Worm (Caenorhabditis elegans) whole organism, L4 larva: ENCODE measurements around the gene ins-7.
A peak's percentile ranks its signal among the peaks of the same experiment; 100 is the strongest.

Experiments
- T20F7.1 ChIP-seq: fragments of 200-800 bp; sonication (Bioruptor generic); optimal IDR thresholded peaks from 2 replicates; lab custom pipeline; 2018; ENCODE audit warnings: mild to moderate bottlenecking, missing genetic modification characterization, missing compliant biosample characterization
- Y5F2A.4 ChIP-seq: fragments of 200-800 bp; sonication (Bioruptor generic); optimal IDR thresholded peaks from 2 replicates; lab custom pipeline; 2018; ENCODE audit warnings: mild to moderate bottlenecking, missing genetic modification characterization, missing compliant biosample characterization
- ZK337.2 ChIP-seq: fragments of 200-800 bp; sonication (Bioruptor generic); IDR thresholded peaks from 2 replicates; pipeline ENCODE4 v1.3.6; 2022; ENCODE audit warnings: missing genetic modification reagents, missing genetic modification characterization, missing compliant biosample characterization
- aha-1 ChIP-seq: fragments of 150-350 bp; peaks from one replicate; lab custom pipeline; 2014; ENCODE audit warnings: missing biosample characterization, missing genetic modification characterization
- ama-1 ChIP-seq: fragments of 150-350 bp; optimal IDR thresholded peaks from 2 replicates; lab custom pipeline; 2014; ENCODE audit warnings: inconsistent platforms, mixed read lengths
- ceh-62 ChIP-seq: sonication (generic microtip); optimal IDR thresholded peaks from 2 replicates; lab custom pipeline; 2017; ENCODE audit warnings: missing biosample characterization, missing genetic modification characterization
- cey-2 ChIP-seq: sonication (generic microtip); optimal IDR thresholded peaks from 3 replicates; lab custom pipeline; 2017; ENCODE audit warnings: missing genetic modification characterization, mild to moderate bottlenecking, missing compliant biosample characterization, antibody characterized with exemption, borderline replicate concordance; ENCODE audit not compliant: insufficient read depth
- ctbp-1 ChIP-seq: fragments of 200-800 bp; sonication (Bioruptor generic); IDR thresholded peaks from 2 replicates; pipeline ENCODE4 v1.3.6; 2022; ENCODE audit warnings: missing genetic modification reagents, missing genetic modification characterization, missing compliant biosample characterization
- daf-16 ChIP-seq, 3 experiments: sonication (generic microtip); optimal IDR thresholded peaks; 2 replicates each; lab custom pipeline; 2016 to 2017; ENCODE audit warnings: missing genetic modification characterization in 3 of 3, missing genetic modification reagents in 3 of 3, mild to moderate bottlenecking in 2 of 3, missing compliant biosample characterization in 2 of 3, missing biosample characterization in 1 of 3, moderate library complexity in 1 of 3
- daf-8 ChIP-seq: fragments of 200-800 bp; sonication (Bioruptor generic); IDR thresholded peaks from 2 replicates; pipeline ENCODE4 v1.3.6; 2022; ENCODE audit warnings: missing genetic modification characterization, missing compliant biosample characterization
- dmd-6 ChIP-seq: fragments of 200-800 bp; sonication (Bioruptor generic); IDR thresholded peaks from 2 replicates; pipeline ENCODE4 v1.3.6; 2022; ENCODE audit warnings: missing genetic modification reagents, missing genetic modification characterization, missing compliant biosample characterization
- dmd-9 ChIP-seq: fragments of 200-800 bp; sonication (Bioruptor generic); IDR thresholded peaks from 2 replicates; pipeline ENCODE4 v1.3.6; 2022; ENCODE audit warnings: missing genetic modification reagents, missing genetic modification characterization, missing compliant biosample characterization
- duxl-1 ChIP-seq: sonication (generic microtip); optimal IDR thresholded peaks from 2 replicates; lab custom pipeline; 2016; ENCODE audit warnings: mild to moderate bottlenecking, missing genetic modification characterization, moderate library complexity, missing compliant biosample characterization; ENCODE audit not compliant: poor library complexity
- dve-1 ChIP-seq: sonication (generic microtip); optimal IDR thresholded peaks from 2 replicates; lab custom pipeline; 2017; ENCODE audit warnings: antibody characterized with exemption, mild to moderate bottlenecking, missing genetic modification characterization, missing compliant biosample characterization; ENCODE audit not compliant: insufficient read depth
- gei-8 ChIP-seq: fragments of 200-800 bp; sonication (Bioruptor generic); optimal IDR thresholded peaks from 2 replicates; lab custom pipeline; 2018; ENCODE audit warnings: mild to moderate bottlenecking, missing genetic modification characterization, missing compliant biosample characterization
- hlh-11 ChIP-seq: fragments of 200-800 bp; sonication (Bioruptor generic); optimal IDR thresholded peaks from 2 replicates; lab custom pipeline; 2018; ENCODE audit warnings: mild to moderate bottlenecking, missing genetic modification characterization, missing compliant biosample characterization
- hlh-30 ChIP-seq: sonication (generic microtip); optimal IDR thresholded peaks from 2 replicates; lab custom pipeline; 2017; ENCODE audit warnings: antibody characterized with exemption, mild to moderate bottlenecking, missing genetic modification characterization, missing compliant biosample characterization; ENCODE audit not compliant: insufficient read depth
- lsy-2 ChIP-seq, 2 experiments: fragments of 150-350 bp in 1 of 2; sonication (generic microtip) in 1 of 2; optimal IDR thresholded peaks; 2 replicates each; lab custom pipeline; 2014 to 2017; ENCODE audit warnings: missing biosample characterization in 2 of 2, missing genetic modification characterization in 2 of 2
- mdl-1 ChIP-seq, 2 experiments: fragments of 150-350 bp in 1 of 2; sonication (generic microtip) in 1 of 2; optimal IDR thresholded peaks; 2 replicates each; lab custom pipeline; 2014 to 2017; ENCODE audit warnings: missing biosample characterization in 2 of 2, missing genetic modification characterization in 2 of 2
- mep-1 ChIP-seq: fragments of 150-350 bp; sonication (generic microtip); optimal IDR thresholded peaks from 3 replicates; lab custom pipeline; 2014; ENCODE audit warnings: missing biosample characterization, missing genetic modification characterization
- mes-2 ChIP-seq: sonication (generic microtip); optimal IDR thresholded peaks from 2 replicates; lab custom pipeline; 2016; ENCODE audit warnings: missing genotype, mild to moderate bottlenecking, missing genetic modification characterization, missing compliant biosample characterization; ENCODE audit not compliant: poor library complexity, severe bottlenecking
- mxl-3 ChIP-seq: fragments of 200-800 bp; sonication (Bioruptor generic); optimal IDR thresholded peaks from 2 replicates; lab custom pipeline; 2018; ENCODE audit warnings: mild to moderate bottlenecking, missing genetic modification characterization, missing compliant biosample characterization
- nhr-10 ChIP-seq: fragments of 150-350 bp; optimal IDR thresholded peaks from 2 replicates; lab custom pipeline; 2014; ENCODE audit warnings: missing biosample characterization, missing genetic modification characterization
- nhr-111 ChIP-seq: fragments of 200-800 bp; sonication (Bioruptor generic); optimal IDR thresholded peaks from 2 replicates; lab custom pipeline; 2018; ENCODE audit warnings: mild to moderate bottlenecking, missing genetic modification characterization, missing compliant biosample characterization
- nhr-28 ChIP-seq: fragments of 150-350 bp; optimal IDR thresholded peaks from 2 replicates; lab custom pipeline; 2014; ENCODE audit warnings: missing biosample characterization, missing genetic modification characterization
- nhr-48 ChIP-seq: sonication (generic microtip); optimal IDR thresholded peaks from 2 replicates; lab custom pipeline; 2016; ENCODE audit warnings: mild to moderate bottlenecking, missing genetic modification characterization, missing compliant biosample characterization
- nhr-6 ChIP-seq: fragments of 150-350 bp; optimal IDR thresholded peaks from 2 replicates; lab custom pipeline; 2014; ENCODE audit warnings: missing biosample characterization, missing genetic modification characterization
- pqm-1 ChIP-seq: sonication (generic microtip); optimal IDR thresholded peaks from 2 replicates; lab custom pipeline; 2017; ENCODE audit warnings: missing biosample characterization, missing genetic modification characterization
- skn-1 ChIP-seq: fragments of 150-350 bp; optimal IDR thresholded peaks from 2 replicates; lab custom pipeline; 2014; ENCODE audit warnings: missing biosample characterization, missing genetic modification characterization
- unc-62 ChIP-seq, 3 experiments: fragments of 150-350 bp in 1 of 3; sonication (generic microtip); optimal IDR thresholded peaks in 2 of 3; peaks in 1 of 3; 1 replicate in 1 of 3; 2 replicates in 2 of 3; lab custom pipeline; 2014 to 2017; ENCODE audit warnings: missing biosample characterization in 3 of 3, missing genetic modification characterization in 3 of 3, missing genetic modification reagents in 3 of 3, missing genotype in 1 of 3
- zfp-3 ChIP-seq: fragments of 200-800 bp; sonication (Bioruptor generic); conservative IDR thresholded peaks from 2 replicates; pipeline ENCODE4 v1.3.6; 2022; ENCODE audit warnings: missing genetic modification reagents, missing genetic modification characterization, missing compliant biosample characterization

ins-7 gene

DNA sequence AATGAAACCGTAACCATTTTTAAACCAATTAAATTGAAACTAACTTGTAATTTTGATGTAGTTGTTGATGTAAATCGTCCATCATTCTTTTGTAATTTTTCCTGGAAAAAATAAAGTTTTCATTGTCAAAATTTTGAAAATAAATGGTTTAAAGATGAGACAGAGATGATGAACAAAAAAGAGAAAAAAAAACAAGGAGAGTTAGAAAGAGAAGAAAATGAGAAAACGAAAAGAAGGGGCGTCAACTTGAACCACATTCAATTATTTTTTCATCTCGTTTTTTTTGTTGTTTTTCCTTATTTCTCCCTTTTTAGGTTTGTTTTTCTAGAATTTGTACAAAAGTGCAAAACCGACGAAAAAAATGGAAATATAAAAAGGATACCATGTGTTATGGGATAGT, 7.1 kb downstream of the ins-7 start, which contains the start of gene nhr-34:
nhr-34 (minus strand) TSS at position 101 of the 400 bp plus-strand sequence.
- TF ChIP-seq ceh-62 (tag; lab: Kevin White, UChicago) (no peak), T20F7.1 (peak; percentile 33), ama-1 (lab: Kevin White, UChicago) (no peak)

DNA sequence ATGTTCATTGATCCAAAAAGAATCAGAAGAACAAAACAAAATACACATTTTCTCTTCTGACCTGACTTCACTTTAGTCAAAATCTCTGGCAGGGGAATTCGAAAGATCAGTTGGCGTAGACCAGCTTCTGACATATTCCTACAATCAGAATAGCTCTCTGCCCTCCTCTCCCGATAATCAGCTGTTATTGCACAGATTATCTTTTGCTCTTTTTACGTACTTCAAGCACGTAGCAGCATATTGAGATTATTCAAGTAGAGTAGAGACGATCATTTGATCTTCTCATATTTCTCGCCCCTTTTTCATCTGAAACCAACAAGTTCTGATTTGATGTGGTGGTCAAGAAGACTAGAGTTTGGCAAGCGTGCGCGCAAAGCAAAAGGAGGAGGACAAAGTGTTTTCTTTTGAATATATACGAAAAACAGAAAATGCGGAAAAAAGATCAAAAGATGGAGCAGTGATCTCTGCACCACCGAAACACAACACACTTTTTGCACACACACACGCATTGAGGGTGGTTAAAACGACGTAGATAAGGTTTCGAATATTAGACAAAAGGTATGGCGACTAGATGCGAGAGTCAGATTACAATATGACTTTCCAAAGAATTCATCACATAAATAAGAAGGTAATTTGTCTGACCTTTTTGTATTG, 8.8 kb downstream of the ins-7 start:
- TF ChIP-seq daf-16 (GFP tag; optimal IDR thresholded peaks at IDR 0.05; lab: Kevin White, UChicago) (no peak), daf-16 (tag; optimal IDR thresholded peaks at IDR 0.05; lab: Kevin White, UChicago) (peak; percentile 61), zfp-3 (GFP tag; lab: Robert Waterston, UW) (0 out of 2 replicates have a peak, but pooled peaks have one; percentile 16), mdl-1 (tag; optimal IDR thresholded peaks at IDR 0.05; lab: Kevin White, UChicago) (peak in 1 of 2 experiments; percentile 22), pqm-1 (peak; percentile 25), ctbp-1 (GFP tag; lab: Robert Waterston, UW) (0 out of 2 replicates have a peak, but pooled peaks have one; percentile 53), nhr-10 (tag; lab: Kevin White, UChicago) (peak; percentile 3), unc-62 (GFP tag; optimal IDR thresholded peaks at IDR 0.05 in 1 of 2; lab: Kevin White, UChicago) (peak in 1 of 2 experiments; percentile 94), unc-62 (tag; optimal IDR thresholded peaks at IDR 0.05; lab: Kevin White, UChicago) (no peak), dmd-9 (0 out of 2 replicates have a peak, but pooled peaks have one; percentile 9), mxl-3 (GFP tag; lab: Kevin White, UChicago) (peak; percentile 1), mep-1 (peak; percentile 2), duxl-1 (tag; lab: Kevin White, UChicago) (no peak), nhr-28 (peak; percentile 4), mes-2 (tag; lab: Kevin White, UChicago) (peak; percentile 7), dve-1 (peak; percentile 56), hlh-11 (peak; percentile 27), aha-1 (tag; lab: Kevin White, UChicago) (peak; percentile 77), daf-8 (GFP tag; lab: Robert Waterston, UW) (no peak), ZK337.2 (GFP tag; lab: Robert Waterston, UW) (no peak), Y5F2A.4 (GFP tag; lab: Kevin White, UChicago) (no peak), nhr-111 (no peak)

DNA sequence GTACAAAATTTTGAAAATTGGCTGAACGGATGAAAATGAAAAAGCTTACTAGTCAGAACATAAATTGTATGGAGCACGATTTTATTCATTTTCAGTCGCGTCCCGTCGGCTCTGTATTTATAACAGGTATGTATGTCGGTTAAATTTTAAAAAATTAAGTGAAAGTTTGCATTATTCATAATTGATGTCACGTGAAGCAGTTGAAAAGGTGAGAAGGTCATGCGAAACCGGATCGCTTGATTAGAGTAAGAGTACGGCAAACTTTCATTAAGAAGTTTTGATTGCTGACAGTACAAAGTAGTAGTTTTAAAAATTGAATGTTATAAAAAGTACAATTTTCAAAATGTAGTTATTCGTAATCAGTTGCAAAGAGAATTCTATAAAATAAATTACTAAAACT, 9.4 kb downstream of the ins-7 start:
- no peak for TF ChIP-seq skn-1
- TF ChIP-seq unc-62 (GFP tag; optimal IDR thresholded peaks at IDR 0.05 in 1 of 2; lab: Kevin White, UChicago): peak in 1 of 2 experiments; percentile 84
- no peak for TF ChIP-seq unc-62 (tag; optimal IDR thresholded peaks at IDR 0.05; lab: Kevin White, UChicago)

DNA sequence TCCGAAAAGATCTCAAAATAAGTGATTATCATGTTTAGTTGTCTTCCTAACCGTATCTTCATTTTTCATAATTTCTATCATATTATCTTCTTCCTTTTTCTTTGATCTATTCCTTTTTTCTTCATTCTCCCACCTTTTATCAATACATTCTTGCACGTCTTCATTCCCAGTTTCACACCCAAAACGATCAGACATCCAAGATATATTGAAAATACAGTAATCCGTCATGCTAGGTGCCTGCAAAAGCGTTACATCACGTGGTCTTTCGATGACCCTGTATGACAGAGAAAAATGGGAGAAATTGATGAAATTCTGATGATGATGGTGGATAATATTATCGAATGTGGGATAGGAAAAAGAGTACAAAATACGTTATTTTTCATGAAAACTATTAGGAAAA, 10.2 kb downstream of the ins-7 start:
- TF ChIP-seq gei-8 (GFP tag; lab: Kevin White, UChicago) (peak; percentile 38), mxl-3 (GFP tag; lab: Kevin White, UChicago) (peak; percentile 7), lsy-2 (tag; optimal IDR thresholded peaks at IDR 0.05; lab: Kevin White, UChicago) (peak in 1 of 2 experiments; percentile 82), hlh-30 (tag; lab: Kevin White, UChicago) (peak; percentile 71), ZK337.2 (GFP tag; lab: Robert Waterston, UW) (no peak), T20F7.1 (no peak), nhr-48 (peak; percentile 32), hlh-11 (peak; percentile 73), aha-1 (tag; lab: Kevin White, UChicago) (peak; percentile 97), nhr-28 (peak; percentile 82), nhr-6 (no peak), cey-2 (peak; percentile 53), unc-62 (GFP tag; optimal IDR thresholded peaks at IDR 0.05 in 1 of 2; lab: Kevin White, UChicago) (peak in 1 of 2 experiments; percentile 66), unc-62 (tag; optimal IDR thresholded peaks at IDR 0.05; lab: Kevin White, UChicago) (no peak), dmd-6 (peak; percentile 59), mdl-1 (tag; optimal IDR thresholded peaks at IDR 0.05; lab: Kevin White, UChicago) (peak in 1 of 2 experiments; percentile 80)
